Worm (Caenorhabditis elegans) whole organism, L4/young adult: ENCODE results near the gene anat-1.
"Not testable (repeated sequence)": the region's sequence is repeated elsewhere in the genome, so short reads cannot be mapped to it uniquely, and the experiment has no call there.

Experiments
- dao-5 ChIP-seq: sonication (generic microtip); optimal IDR thresholded peaks from 2 replicates; lab custom pipeline; 2016; ENCODE audit warnings: missing genotype, missing genetic modification characterization, moderate library complexity, missing compliant biosample characterization
- him-1 ChIP-seq: sonication (generic microtip); optimal IDR thresholded peaks from 2 replicates; lab custom pipeline; 2016; ENCODE audit warnings: missing genotype, missing genetic modification reagents, missing genetic modification characterization, missing compliant biosample characterization

DNA sequence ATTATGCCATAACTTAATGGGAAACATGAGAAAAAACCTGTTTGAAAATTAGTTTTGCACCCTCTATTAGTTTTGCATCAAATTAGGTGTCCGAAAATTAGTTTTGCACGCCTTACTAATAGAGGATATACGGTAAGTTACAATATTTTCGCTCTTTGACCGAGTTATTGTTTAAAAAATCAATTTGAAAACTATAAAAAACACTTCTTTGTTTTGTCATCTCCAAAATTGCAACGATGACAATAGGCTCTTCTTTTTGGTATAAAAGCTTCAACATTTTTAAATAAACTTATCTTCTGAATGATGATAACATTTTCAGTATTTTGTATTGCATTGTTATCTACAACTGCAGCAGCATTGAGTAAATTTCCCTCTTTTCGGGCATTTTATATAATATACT lies 56.8 kb downstream of the anat-1 start, which contains the start of gene H20E11.2:
- not testable (repeated sequence) for TF ChIP-seq dao-5 (tag; lab: Kevin White, UChicago); him-1
